Fruit fly (Drosophila melanogaster): ENCODE data around the gene CG4820.

The CG4820 gene

dm6 chr3R:11200885-11201421 lies 15.4 kb upstream of the CG4820 start (continued):
- TF ChIP-seq CG32264 (GFP tag; optimal IDR thresholded peaks at IDR 0.05) = peak; percentile 55

DNA sequence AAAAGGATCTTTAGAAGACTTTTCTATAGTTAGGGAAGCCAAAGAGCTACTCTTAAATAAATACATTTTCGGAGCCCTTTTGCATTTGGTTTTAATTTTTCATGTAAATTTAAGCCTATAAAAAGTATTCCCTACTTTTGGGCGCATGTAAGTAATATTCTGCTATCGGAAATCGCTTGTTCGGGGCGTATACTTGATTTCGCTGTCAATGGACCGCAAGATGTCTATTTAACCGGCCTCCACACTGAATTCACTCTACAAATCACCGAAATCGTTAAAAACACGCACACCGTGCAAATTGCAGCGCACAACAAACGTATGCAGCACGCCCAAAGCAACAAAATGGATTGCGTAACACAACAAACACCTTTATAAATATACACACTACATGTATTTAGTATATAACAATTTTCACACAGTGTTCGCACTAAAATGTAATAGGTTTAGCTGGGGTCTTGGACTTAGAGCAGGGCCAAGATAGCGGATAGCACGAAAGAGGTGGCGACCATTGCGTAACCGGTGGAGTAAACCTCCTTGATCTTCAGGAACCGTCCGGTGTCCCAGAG lies 7.5 kb upstream of the CG4820 start:
- no peak for TF ChIP-seq fru (GFP tag; optimal IDR thresholded peaks at IDR 0.05)
- no peak for TF ChIP-seq h (GFP tag; optimal IDR thresholded peaks at IDR 0.05)
- TF ChIP-seq Jra (GFP tag; optimal IDR thresholded peaks at IDR 0.05) = no peak
- TF ChIP-seq dl (GFP tag; optimal IDR thresholded peaks at IDR 0.05; ENCODE audit: insufficient read depth in 1 of 2, partially characterized antibody in 2 of 2) = no peak
- TF ChIP-seq Myc (optimal IDR thresholded peaks at IDR 0.05) = peak; percentile 13
- no peak for TF ChIP-seq Vsx2 (GFP tag; optimal IDR thresholded peaks at IDR 0.05; ENCODE audit: partially characterized antibody)
- no peak for TF ChIP-seq N (GFP tag; optimal IDR thresholded peaks at IDR 0.05)
- peak; percentile 6 for TF ChIP-seq brk (GFP tag; optimal IDR thresholded peaks at IDR 0.05)
- TF ChIP-seq usp (GFP tag; optimal IDR thresholded peaks at IDR 0.05) = no peak
- no peak for TF ChIP-seq CG9705 (GFP tag; optimal IDR thresholded peaks at IDR 0.05)
- no peak for TF ChIP-seq psq (GFP tag; optimal IDR thresholded peaks at IDR 0.05)
- TF ChIP-seq Mio (GFP tag; optimal IDR thresholded peaks at IDR 0.05) = no peak
- no peak for TF ChIP-seq sage (GFP tag; optimal IDR thresholded peaks at IDR 0.05)
- no peak for TF ChIP-seq Hr78 (GFP tag; optimal IDR thresholded peaks at IDR 0.05)
- TF ChIP-seq Abd-B (GFP tag; optimal IDR thresholded peaks at IDR 0.05) = no peak
- TF ChIP-seq jim (GFP tag; optimal IDR thresholded peaks at IDR 0.05) = no peak

dm6 chr3R:11209801-11210402 lies 6.4 kb upstream of the CG4820 start, which contains the start of the genes SdhC and Tctp:
Gene SdhC, minus strand, starts transcription at chr3R:11209849.
Gene Tctp, plus strand, starts transcription at chr3R:11210247.
- TF ChIP-seq CG9705 (GFP tag; optimal IDR thresholded peaks at IDR 0.05) (peak; percentile 17), Mio (GFP tag; optimal IDR thresholded peaks at IDR 0.05) (no peak), Dif (GFP tag; optimal IDR thresholded peaks at IDR 0.05; ENCODE audit: partially characterized antibody) (peak; percentile 72), brk (GFP tag; optimal IDR thresholded peaks at IDR 0.05) (peak; percentile 77), Hr83 (GFP tag; optimal IDR thresholded peaks at IDR 0.05; ENCODE audit: poor library complexity, severe bottlenecking) (peak; percentile 82), OdsH (GFP tag; optimal IDR thresholded peaks at IDR 0.05) (peak; percentile 13), dmrt93B (GFP tag; optimal IDR thresholded peaks at IDR 0.05) (peak; percentile 24), sage (GFP tag; optimal IDR thresholded peaks at IDR 0.05) (no peak), jim (GFP tag; optimal IDR thresholded peaks at IDR 0.05) (no peak), psq (GFP tag; optimal IDR thresholded peaks at IDR 0.05) (peak; percentile 63), pan (optimal IDR thresholded peaks at IDR 0.05) (no peak), dsf (GFP tag; optimal IDR thresholded peaks at IDR 0.05; ENCODE audit: borderline replicate concordance) (peak; percentile 46), Sp1 (GFP tag; optimal IDR thresholded peaks at IDR 0.05) (peak; percentile 66), h (GFP tag; optimal IDR thresholded peaks at IDR 0.05) (peak; percentile 64), Vsx2 (GFP tag; optimal IDR thresholded peaks at IDR 0.05; ENCODE audit: partially characterized antibody) (no peak), br (GFP tag; optimal IDR thresholded peaks at IDR 0.05) (peak; percentile 40), Hnf4 (GFP tag; optimal IDR thresholded peaks at IDR 0.05) (peak; percentile 66), N (GFP tag; optimal IDR thresholded peaks at IDR 0.05) (no peak), HLH106 (tag; optimal IDR thresholded peaks at IDR 0.05) (peak; percentile 43), rgr (GFP tag; optimal IDR thresholded peaks at IDR 0.05) (peak; percentile 57), Myc (optimal IDR thresholded peaks at IDR 0.05) (peak; percentile 51), woc (GFP tag; optimal IDR thresholded peaks at IDR 0.05) (peak; percentile 48), foxo (GFP tag; optimal IDR thresholded peaks at IDR 0.05) (peak in 1 of 2 experiments; percentile 71), Rel (GFP tag; optimal IDR thresholded peaks at IDR 0.05) (no peak), Rel (tag; optimal IDR thresholded peaks at IDR 0.05) (peak; percentile 52), fru (GFP tag; optimal IDR thresholded peaks at IDR 0.05) (peak; percentile 63), sv (GFP tag; optimal IDR thresholded peaks at IDR 0.05) (peak; percentile 58), Jra (GFP tag; optimal IDR thresholded peaks at IDR 0.05) (peak; percentile 65), GATAd (GFP tag; optimal IDR thresholded peaks at IDR 0.05) (no peak), ey (GFP tag; optimal IDR thresholded peaks at IDR 0.05) (peak; percentile 49)

All from whole organism, wandering third instar larva.